ENCODE assay signal across 1 fruit fly cellular context in the genomic region with DNA sequence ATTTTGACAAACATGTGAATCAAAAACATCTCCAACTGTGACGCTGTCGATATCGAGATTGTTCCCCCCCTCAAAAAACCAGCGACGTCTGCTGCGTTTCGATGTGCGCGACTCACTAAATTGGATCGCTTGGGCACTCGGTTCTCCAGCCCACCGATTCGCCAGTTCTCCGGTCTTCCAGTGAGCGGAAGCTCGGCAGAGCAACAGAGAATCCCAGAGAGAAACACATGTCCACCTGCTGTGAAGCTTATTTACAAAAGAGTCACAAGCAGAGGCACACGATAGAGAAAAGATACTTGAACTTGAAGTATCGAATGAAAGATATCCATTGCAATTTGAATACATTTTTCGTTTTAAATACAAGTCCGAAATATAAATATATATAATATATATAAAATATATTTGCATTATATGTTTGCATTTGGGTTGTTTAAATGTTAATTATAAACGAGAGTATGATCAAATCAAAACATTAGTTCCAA.
TF ChIP-seq lines count a peak whose summit lies in the region.

No protein-coding gene starts in this region.

TF ChIP-seq in whole organism, embryonic, 481 proteins besides CTCF, POLR2A, EP300 and RAD21 (continued from another document):
- TF ChIP-seq grau (tag; optimal IDR thresholded peaks at IDR 0.05; lab: Kevin White, UChicago) (peak; percentile 35), corto (GFP tag; optimal IDR thresholded peaks at IDR 0.05; lab: Kevin White, UChicago) (no peak), CG7357 (GFP tag; IDR thresholded peaks at IDR 0.05; lab: Robert Waterston, UW) (no peak), Fer3 (tag; optimal IDR thresholded peaks at IDR 0.05; lab: Kevin White, UChicago) (peak; percentile 10), Aef1 (GFP tag; IDR thresholded peaks at IDR 0.05; lab: Robert Waterston, UW) (no peak), Poxn (GFP tag; IDR thresholded peaks at IDR 0.05; lab: Robert Waterston, UW) (no peak), eyg (GFP tag; optimal IDR thresholded peaks at IDR 0.05; lab: Kevin White, UChicago) (no peak), knrl (GFP tag; IDR thresholded peaks at IDR 0.05; lab: Robert Waterston, UW; ENCODE audit: partially characterized antibody) (no peak), sc (optimal IDR thresholded peaks at IDR 0.05; lab: Kevin White, UChicago) (no peak), sc (GFP tag; optimal IDR thresholded peaks at IDR 0.05; lab: Kevin White, UChicago) (no peak), h (optimal IDR thresholded peaks at IDR 0.05; lab: Kevin White, UChicago) (no peak)
